Worm (Caenorhabditis elegans): ENCODE data around the gene nspg-6.

- no peak for TF ChIP-seq fkh-6 (tag; optimal IDR thresholded peaks at IDR 0.05)
- TF ChIP-seq gmeb-2 (tag; optimal IDR thresholded peaks at IDR 0.05) = no peak
- TF ChIP-seq pqm-1 (tag; optimal IDR thresholded peaks at IDR 0.05) = no peak
- no peak for TF ChIP-seq hlh-30 (tag; optimal IDR thresholded peaks at IDR 0.05; ENCODE audit: insufficient read depth)
- TF ChIP-seq ets-4 (tag; optimal IDR thresholded peaks at IDR 0.05) = no peak
- TF ChIP-seq mec-3 (tag; optimal IDR thresholded peaks at IDR 0.05; ENCODE audit: borderline replicate concordance) = no peak
Observed at ce11 chrIII:7278491-7278890, 36.3 kb downstream of the nspg-6 start.
